Worm (Caenorhabditis elegans): ENCODE data around the gene ZC412.5.

DNA sequence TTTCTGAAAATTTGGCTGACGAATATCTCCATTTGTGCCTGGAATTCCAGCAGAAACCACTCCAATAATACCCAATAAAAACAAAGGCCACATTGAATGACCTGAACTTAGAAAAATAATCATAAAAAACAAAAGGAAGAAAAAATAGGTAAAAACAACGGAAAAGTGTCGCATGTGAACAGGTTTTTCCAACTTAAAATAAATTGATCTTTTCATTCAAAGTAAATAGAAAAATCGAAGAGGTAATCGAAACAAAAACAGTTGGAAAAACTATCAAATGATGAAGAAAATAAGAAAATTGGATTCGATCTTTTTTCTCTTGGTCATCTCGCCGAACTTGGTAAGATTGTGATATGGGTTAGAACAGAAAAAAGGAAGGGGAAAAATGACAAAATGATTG lies 46.2 kb upstream of the ZC412.5 start, which contains the start of gene zmp-4:
- TF ChIP-seq B0310.2 (tag; optimal IDR thresholded peaks at IDR 0.05), result no peak
- TF ChIP-seq sea-1 (GFP tag; conservative IDR thresholded peaks at IDR 0.05), result no peak
- no peak for TF ChIP-seq hnd-1 (tag; optimal IDR thresholded peaks at IDR 0.05)
- TF ChIP-seq ama-1 (optimal IDR thresholded peaks at IDR 0.05), result no peak
- TF ChIP-seq ets-7 (tag; optimal IDR thresholded peaks at IDR 0.05), result no peak
- TF ChIP-seq scrt-1 (GFP tag; IDR thresholded peaks at IDR 0.05), result no peak
- TF ChIP-seq flt-1 (GFP tag; IDR thresholded peaks at IDR 0.05), result no peak
- TF ChIP-seq hmg-4 (GFP tag; optimal IDR thresholded peaks at IDR 0.05), result no peak
- TF ChIP-seq hmbx-1 (tag; optimal IDR thresholded peaks at IDR 0.05), result no peak
- no peak for TF ChIP-seq tbx-37 (GFP tag; conservative IDR thresholded peaks at IDR 0.05)
- TF ChIP-seq ceh-36 (tag; optimal IDR thresholded peaks at IDR 0.05), result no peak
- TF ChIP-seq aly-1 (tag; optimal IDR thresholded peaks at IDR 0.05), result no peak
- no peak for TF ChIP-seq tbx-11 (GFP tag; IDR thresholded peaks at IDR 0.05)
